Fruit fly (Drosophila melanogaster) whole organism, pupa: Measurements from ENCODE around the gene ct.

Source experiments
- CG10348 ChIP-seq: fragments of 200-800 bp; sonication (Bioruptor generic); IDR thresholded peaks from 2 replicates; pipeline ENCODE4 v1.3.6; 2022; ENCODE audit warnings: missing biosample characterization, missing genetic modification characterization
- CG12605 ChIP-seq: fragments of 200-800 bp; sonication (Bioruptor generic); IDR thresholded peaks from 2 replicates; pipeline ENCODE4 v1.3.6; 2022; ENCODE audit warnings: missing biosample characterization, missing genetic modification characterization
- CG13204 ChIP-seq: fragments of 200-800 bp; sonication (Bioruptor generic); optimal IDR thresholded peaks from 2 replicates; lab custom pipeline; 2018; ENCODE audit warnings: missing biosample characterization, mild to moderate bottlenecking, missing genetic modification characterization, moderate library complexity
- CG17806 ChIP-seq: fragments of 200-800 bp; sonication (Bioruptor generic); optimal IDR thresholded peaks from 2 replicates; lab custom pipeline; 2018; ENCODE audit warnings: missing biosample characterization, mild to moderate bottlenecking, missing genetic modification characterization, moderate library complexity
- CG8301 ChIP-seq: fragments of 200-800 bp; sonication (Bioruptor generic); optimal IDR thresholded peaks from 2 replicates; lab custom pipeline; 2018; ENCODE audit warnings: missing biosample characterization, mild to moderate bottlenecking, missing genetic modification characterization
- EcR ChIP-seq: fragments of 200-800 bp; sonication (Bioruptor generic); optimal IDR thresholded peaks from 3 replicates; lab custom pipeline; 2019; ENCODE audit warnings: missing biosample characterization, missing genetic modification characterization, mild to moderate bottlenecking, moderate library complexity, missing genetic modification reagents
- Pif1B ChIP-seq: fragments of 200-800 bp; sonication (Bioruptor generic); optimal IDR thresholded peaks from 3 replicates; lab custom pipeline; 2016; ENCODE audit warnings: missing biosample characterization, missing genetic modification characterization
- Snoo ChIP-seq: fragments of 200-800 bp; sonication (Bioruptor generic); optimal IDR thresholded peaks from 3 replicates; lab custom pipeline; 2017; ENCODE audit warnings: missing biosample characterization, mild to moderate bottlenecking, missing genetic modification characterization, inconsistent platforms
- gl ChIP-seq: fragments of 200-800 bp; sonication (Bioruptor generic); optimal IDR thresholded peaks from 2 replicates; lab custom pipeline; 2018; ENCODE audit warnings: missing biosample characterization, mild to moderate bottlenecking, missing genetic modification characterization

DNA sequence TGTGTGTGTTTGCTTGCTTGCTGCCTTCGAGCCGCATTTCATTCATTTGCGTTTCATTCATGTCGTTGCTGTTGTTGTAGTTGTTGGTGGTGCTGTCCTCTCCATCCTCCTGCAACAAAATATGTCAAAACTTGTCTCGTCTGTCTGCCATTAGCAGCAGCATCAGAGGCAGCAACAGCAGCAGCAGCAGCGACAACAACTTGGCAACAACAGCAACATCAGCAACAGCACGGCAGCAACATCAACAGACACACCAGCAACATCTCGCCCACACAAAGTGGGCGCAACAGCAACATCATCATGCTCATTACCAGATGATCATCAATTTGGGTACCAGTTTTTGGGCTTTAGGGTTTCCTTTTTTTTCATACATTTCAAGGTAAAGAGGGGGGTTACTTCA is 24.8 kb downstream of the ct start:
- TF ChIP-seq CG17806 (tag; lab: Kevin White, UChicago) (no peak), Snoo (no peak), CG12605 (GFP tag; lab: Robert Waterston, UW) (no peak), Pif1B (GFP tag; lab: Kevin White, UChicago) (no peak), EcR (GFP tag; lab: Kevin White, UChicago) (no peak), gl (tag; lab: Kevin White, UChicago) (no peak), CG8301 (tag; lab: Kevin White, UChicago) (no peak), CG10348 (GFP tag; lab: Robert Waterston, UW) (no peak), CG13204 (no peak)
